Worm (Caenorhabditis elegans) whole organism, L2 larva: ENCODE measurements around the gene C36E8.6.
A peak's percentile ranks its signal among the peaks of the same experiment; 100 is the strongest.

Experiments used
- C34F6.9 ChIP-seq: fragments of 150-350 bp; optimal IDR thresholded peaks from 2 replicates; lab custom pipeline; 2014; ENCODE audit warnings: missing biosample characterization, missing genetic modification characterization
- F13H6.1 ChIP-seq: sonication (generic microtip); optimal IDR thresholded peaks from 2 replicates; lab custom pipeline; 2016; ENCODE audit warnings: missing genetic modification characterization, missing compliant biosample characterization
- R02D3.7 ChIP-seq: fragments of 150-350 bp; optimal IDR thresholded peaks from 2 replicates; lab custom pipeline; 2014; ENCODE audit warnings: missing biosample characterization, missing genetic modification characterization
- Y55F3AM.14 ChIP-seq: fragments of 200-800 bp; sonication (Bioruptor generic); optimal IDR thresholded peaks from 2 replicates; lab custom pipeline; 2018; ENCODE audit warnings: mild to moderate bottlenecking, missing genetic modification characterization, missing compliant biosample characterization
- ZK546.5 ChIP-seq: sonication (generic microtip); optimal IDR thresholded peaks from 2 replicates; lab custom pipeline; 2017; ENCODE audit warnings: missing biosample characterization, missing genetic modification characterization
- alr-1 ChIP-seq: fragments of 150-350 bp; optimal IDR thresholded peaks from 2 replicates; lab custom pipeline; 2014; ENCODE audit warnings: missing biosample characterization, missing genetic modification characterization
- aly-2 ChIP-seq: fragments of 150-350 bp; optimal IDR thresholded peaks from 2 replicates; lab custom pipeline; 2014; ENCODE audit warnings: missing biosample characterization, missing genetic modification characterization
- ceh-16 ChIP-seq: fragments of 150-350 bp; optimal IDR thresholded peaks from 2 replicates; lab custom pipeline; 2014; ENCODE audit warnings: missing biosample characterization, missing genetic modification characterization
- crh-2 ChIP-seq: sonication (generic microtip); optimal IDR thresholded peaks from 2 replicates; lab custom pipeline; 2017; ENCODE audit warnings: missing biosample characterization, missing genetic modification characterization
- egl-27 ChIP-seq: sonication (generic microtip); optimal IDR thresholded peaks from 3 replicates; lab custom pipeline; 2017; ENCODE audit warnings: missing biosample characterization, missing genetic modification reagents, missing genetic modification characterization
- fos-1 ChIP-seq: fragments of 150-350 bp; optimal IDR thresholded peaks from 2 replicates; lab custom pipeline; 2014; ENCODE audit warnings: missing biosample characterization, missing genetic modification characterization
- gmeb-1 ChIP-seq: fragments of 150-350 bp; optimal IDR thresholded peaks from 2 replicates; lab custom pipeline; 2014; ENCODE audit warnings: missing biosample characterization, missing genetic modification characterization
- lin-11 ChIP-seq: fragments of 150-350 bp; sonication (generic microtip); optimal IDR thresholded peaks from 2 replicates; lab custom pipeline; 2014; ENCODE audit warnings: missing biosample characterization, missing genetic modification characterization, inconsistent platforms, mixed read lengths
- lin-13 ChIP-seq: fragments of 150-350 bp; optimal IDR thresholded peaks from 2 replicates; lab custom pipeline; 2014; ENCODE audit warnings: missing biosample characterization, missing genetic modification reagents, missing genetic modification characterization
- lin-39 ChIP-seq: fragments of 150-350 bp; optimal IDR thresholded peaks from 2 replicates; lab custom pipeline; 2014; ENCODE audit warnings: missing biosample characterization, missing genetic modification reagents, missing genetic modification characterization
- lsy-2 ChIP-seq, 2 experiments: fragments of 150-350 bp in 1 of 2; sonication (generic microtip) in 1 of 2; optimal IDR thresholded peaks; 2 replicates each; lab custom pipeline; 2014 to 2017; ENCODE audit warnings: missing biosample characterization in 2 of 2, missing genetic modification characterization in 2 of 2
- mab-5 ChIP-seq: fragments of 150-350 bp; optimal IDR thresholded peaks from 2 replicates; lab custom pipeline; 2014; ENCODE audit warnings: missing biosample characterization, missing genetic modification characterization
- mdl-1 ChIP-seq, 2 experiments: fragments of 150-350 bp in 1 of 2; sonication (generic microtip) in 1 of 2; optimal IDR thresholded peaks; 2 replicates each; lab custom pipeline; 2017; ENCODE audit warnings: missing biosample characterization in 2 of 2, missing genetic modification characterization in 2 of 2
- nhr-10 ChIP-seq: sonication (generic microtip); optimal IDR thresholded peaks from 2 replicates; lab custom pipeline; 2017; ENCODE audit warnings: missing biosample characterization, missing genetic modification characterization
- nhr-11 ChIP-seq: fragments of 150-350 bp; optimal IDR thresholded peaks from 2 replicates; lab custom pipeline; 2014; ENCODE audit warnings: missing biosample characterization, missing genetic modification characterization
- nhr-12 ChIP-seq: fragments of 150-350 bp; optimal IDR thresholded peaks from 2 replicates; lab custom pipeline; 2014; ENCODE audit warnings: missing biosample characterization, missing genetic modification characterization
- nhr-129 ChIP-seq: fragments of 150-350 bp; optimal IDR thresholded peaks from 2 replicates; lab custom pipeline; 2014; ENCODE audit warnings: missing biosample characterization, missing genetic modification characterization
- nhr-21 ChIP-seq: fragments of 150-350 bp; optimal IDR thresholded peaks from 2 replicates; lab custom pipeline; 2014; ENCODE audit warnings: missing biosample characterization, missing genetic modification characterization
- nhr-237 ChIP-seq: fragments of 150-350 bp; optimal IDR thresholded peaks from 2 replicates; lab custom pipeline; 2014; ENCODE audit warnings: missing biosample characterization, missing genetic modification characterization
- nhr-25 ChIP-seq: fragments of 150-350 bp; sonication (generic microtip); optimal IDR thresholded peaks from 3 replicates; lab custom pipeline; 2014; ENCODE audit warnings: missing biosample characterization, missing genetic modification characterization
- nhr-77 ChIP-seq: fragments of 150-350 bp; optimal IDR thresholded peaks from 2 replicates; lab custom pipeline; 2014; ENCODE audit warnings: missing biosample characterization, missing genetic modification characterization
- peb-1 ChIP-seq: fragments of 150-350 bp; optimal IDR thresholded peaks from 2 replicates; lab custom pipeline; 2014; ENCODE audit warnings: missing biosample characterization, missing genetic modification characterization
- sem-4 ChIP-seq: fragments of 150-350 bp; optimal IDR thresholded peaks from 2 replicates; lab custom pipeline; 2014; ENCODE audit warnings: missing biosample characterization, missing genetic modification reagents, missing genetic modification characterization
- sma-3 ChIP-seq: sonication (generic microtip); optimal IDR thresholded peaks from 2 replicates; lab custom pipeline; 2016; ENCODE audit warnings: missing genetic modification reagents, missing genetic modification characterization, missing compliant biosample characterization
- sma-9 ChIP-seq, 2 experiments: fragments of 150-350 bp in 1 of 2; sonication (generic microtip) in 1 of 2; optimal IDR thresholded peaks; 2 replicates each; lab custom pipeline; 2014 to 2016; ENCODE audit warnings: missing genetic modification characterization in 2 of 2, mild to moderate bottlenecking in 1 of 2, missing biosample characterization in 1 of 2, missing compliant biosample characterization in 1 of 2, missing genetic modification reagents in 1 of 2, moderate library complexity in 1 of 2
- snpc-4 ChIP-seq: fragments of 150-350 bp; optimal IDR thresholded peaks from 2 replicates; lab custom pipeline; 2014; ENCODE audit warnings: missing biosample characterization, missing genetic modification characterization
- unc-39 ChIP-seq: fragments of 150-350 bp; optimal IDR thresholded peaks from 2 replicates; lab custom pipeline; 2014; ENCODE audit warnings: missing biosample characterization, missing genetic modification characterization
- unc-55 ChIP-seq: fragments of 150-350 bp; sonication (generic microtip); optimal IDR thresholded peaks from 3 replicates; lab custom pipeline; 2014; ENCODE audit warnings: missing biosample characterization, missing genetic modification reagents, missing genetic modification characterization
- zag-1 ChIP-seq: fragments of 150-350 bp; optimal IDR thresholded peaks from 2 replicates; lab custom pipeline; 2014; ENCODE audit warnings: missing biosample characterization, missing genetic modification characterization
- ztf-11 ChIP-seq: sonication (generic microtip); optimal IDR thresholded peaks from 2 replicates; lab custom pipeline; 2017; ENCODE audit warnings: missing biosample characterization, missing genetic modification characterization
- ztf-4 ChIP-seq: fragments of 150-350 bp; optimal IDR thresholded peaks from 2 replicates; lab custom pipeline; 2014; ENCODE audit warnings: missing biosample characterization, missing genetic modification characterization

Gene C36E8.6

ce11 chrIII:3976291-3976690 is 11.6 kb upstream of the C36E8.6 start, which contains the start of gene msi-1:
TSS of gene msi-1 (minus strand) at chrIII:3976391.
- TF ChIP-seq nhr-11 (tag; lab: Kevin White, UChicago) (no peak), nhr-77 (tag; lab: Kevin White, UChicago) (no peak), egl-27 (no peak), R02D3.7 (tag; lab: Kevin White, UChicago) (no peak), zag-1 (tag; lab: Kevin White, UChicago) (no peak), nhr-10 (tag; lab: Kevin White, UChicago) (no peak), C34F6.9 (no peak)

DNA sequence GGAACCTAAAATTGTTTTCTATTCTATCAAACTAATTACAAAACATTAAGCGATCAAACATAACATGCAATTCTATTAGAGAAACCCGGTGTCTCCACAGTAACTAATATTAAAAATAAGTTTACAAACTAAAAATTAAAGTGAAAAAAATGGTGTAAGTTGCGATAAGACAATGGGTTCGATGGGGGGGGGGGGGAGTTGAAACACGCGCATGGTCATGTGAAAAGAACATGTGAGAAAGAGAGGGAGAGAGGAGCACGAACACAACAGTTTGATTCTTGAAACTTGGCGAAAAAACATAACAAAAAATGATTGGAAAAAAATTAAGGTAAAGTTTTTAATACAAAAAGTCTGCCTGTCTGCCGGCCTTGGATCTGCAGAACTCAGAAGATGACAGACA is 10.9 kb upstream of the C36E8.6 start:
- TF ChIP-seq egl-27, result no peak
- TF ChIP-seq F13H6.1 (tag; lab: Kevin White, UChicago), result no peak
- no peak for TF ChIP-seq unc-55
- no peak for TF ChIP-seq aly-2 (tag; lab: Kevin White, UChicago)
- TF ChIP-seq lin-13 (GFP tag; lab: Kevin White, UChicago), result no peak
- TF ChIP-seq R02D3.7 (tag; lab: Kevin White, UChicago), result no peak
- no peak for TF ChIP-seq unc-39 (tag; lab: Kevin White, UChicago)

DNA sequence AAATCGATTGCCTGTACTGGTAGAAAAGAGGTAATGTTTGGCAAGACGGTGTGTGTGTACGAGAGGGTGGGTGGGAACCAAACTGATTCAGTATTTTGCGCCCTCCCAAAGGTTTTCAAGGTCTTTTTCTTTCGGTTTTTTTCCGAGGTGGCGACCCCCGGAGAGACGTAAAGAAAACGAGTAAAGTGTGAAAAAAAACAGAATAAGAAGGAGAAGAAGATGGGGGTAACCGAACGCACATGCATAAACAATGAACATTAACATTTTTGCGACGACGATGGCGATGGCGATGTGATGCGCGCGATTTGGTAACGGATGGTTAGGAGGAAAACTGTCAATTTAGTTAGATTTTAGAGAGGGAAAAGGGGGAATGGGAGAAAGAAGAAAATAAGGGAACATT is 9.4 kb upstream of the C36E8.6 start:
- TF ChIP-seq unc-55, result peak; percentile 9
- peak; percentile 38 for TF ChIP-seq nhr-25 (tag; lab: Kevin White, UChicago)
- peak; percentile 37 for TF ChIP-seq crh-2 (tag; lab: Kevin White, UChicago)
- TF ChIP-seq fos-1, result peak; percentile 8
- no peak for TF ChIP-seq nhr-12
- no peak for TF ChIP-seq F13H6.1 (tag; lab: Kevin White, UChicago)
- no peak for TF ChIP-seq peb-1
- TF ChIP-seq, all 48 proteins: peak for 4

ce11 chrIII:3979980-3980631 is 7.8 kb upstream of the C36E8.6 start:
- peak; percentile 55 for TF ChIP-seq nhr-129 (tag; lab: Kevin White, UChicago)
- no peak for TF ChIP-seq snpc-4 (tag; lab: Kevin White, UChicago)
- peak; percentile 38 for TF ChIP-seq lin-13 (GFP tag; lab: Kevin White, UChicago)
- peak; percentile 14 for TF ChIP-seq fos-1
- peak; percentile 41 for TF ChIP-seq sma-3 (GFP tag; lab: Kevin White, UChicago)
- no peak for TF ChIP-seq nhr-237 (tag; lab: Kevin White, UChicago)
- no peak for TF ChIP-seq nhr-11 (tag; lab: Kevin White, UChicago)
- peak; percentile 33 to 48 for TF ChIP-seq lsy-2 (tag; optimal IDR thresholded peaks at IDR 0.05; lab: Kevin White, UChicago)
- peak; percentile 64 for TF ChIP-seq C34F6.9
- TF ChIP-seq gmeb-1 (tag; lab: Kevin White, UChicago), result peak; percentile 17
- TF ChIP-seq crh-2 (tag; lab: Kevin White, UChicago), result peak; percentile 71
- TF ChIP-seq mdl-1 (tag; optimal IDR thresholded peaks at IDR 0.05; lab: Kevin White, UChicago), result peak; percentile 25 to 45
- peak; percentile 69 for TF ChIP-seq unc-55
- peak; percentile 27 for TF ChIP-seq ztf-4
- TF ChIP-seq nhr-25 (tag; lab: Kevin White, UChicago), result peak; percentile 62
- TF ChIP-seq ZK546.5, result no peak
- TF ChIP-seq sem-4, result peak; percentile 65
- TF ChIP-seq F13H6.1 (tag; lab: Kevin White, UChicago), result peak; percentile 89
- peak; percentile 54 for TF ChIP-seq sma-9 (GFP tag; optimal IDR thresholded peaks at IDR 0.05; lab: Kevin White, UChicago)
- no peak for TF ChIP-seq sma-9 (tag; optimal IDR thresholded peaks at IDR 0.05; lab: Kevin White, UChicago)
- TF ChIP-seq Y55F3AM.14 (GFP tag; lab: Kevin White, UChicago), result no peak
- no peak for TF ChIP-seq mab-5 (tag; lab: Kevin White, UChicago)
- TF ChIP-seq, all 48 proteins: peak for 15

ce11 chrIII:3984049-3984484 is 3.8 kb upstream of the C36E8.6 start:
- peak; percentile 8 for TF ChIP-seq C34F6.9
- TF ChIP-seq Y55F3AM.14 (GFP tag; lab: Kevin White, UChicago), result peak; percentile 14
- no peak for TF ChIP-seq ztf-4
- no peak for TF ChIP-seq nhr-237 (tag; lab: Kevin White, UChicago)
- TF ChIP-seq sma-9 (GFP tag; optimal IDR thresholded peaks at IDR 0.05; lab: Kevin White, UChicago), result peak; percentile 12
- TF ChIP-seq sma-9 (tag; optimal IDR thresholded peaks at IDR 0.05; lab: Kevin White, UChicago), result no peak
- TF ChIP-seq nhr-77 (tag; lab: Kevin White, UChicago), result no peak
- no peak for TF ChIP-seq crh-2 (tag; lab: Kevin White, UChicago)
- no peak for TF ChIP-seq ceh-16 (tag; lab: Kevin White, UChicago)
- no peak for TF ChIP-seq lin-39
- TF ChIP-seq nhr-12, result no peak
- no peak for TF ChIP-seq ztf-11 (tag; lab: Kevin White, UChicago)
- no peak for TF ChIP-seq nhr-11 (tag; lab: Kevin White, UChicago)
- peak; percentile 82 for TF ChIP-seq F13H6.1 (tag; lab: Kevin White, UChicago)
- TF ChIP-seq sma-3 (GFP tag; lab: Kevin White, UChicago), result no peak
- TF ChIP-seq R02D3.7 (tag; lab: Kevin White, UChicago), result no peak
- peak; percentile 0 for TF ChIP-seq fos-1
- TF ChIP-seq mdl-1 (tag; optimal IDR thresholded peaks at IDR 0.05; lab: Kevin White, UChicago), result peak in 1 of 2 experiments; percentile 35
- peak; percentile 13 for TF ChIP-seq lin-11 (tag; lab: Kevin White, UChicago)
- peak in 1 of 2 experiments; percentile 34 for TF ChIP-seq lsy-2 (tag; optimal IDR thresholded peaks at IDR 0.05; lab: Kevin White, UChicago)
- TF ChIP-seq alr-1, result no peak
- TF ChIP-seq nhr-21 (tag; lab: Kevin White, UChicago), result no peak
- no peak for TF ChIP-seq aly-2 (tag; lab: Kevin White, UChicago)
- peak; percentile 45 for TF ChIP-seq nhr-129 (tag; lab: Kevin White, UChicago)
- TF ChIP-seq, all 48 proteins: peak for 9
